Fruit fly (Drosophila melanogaster) whole organism, wandering third instar larva: Measurements from ENCODE around the gene by.
A peak's percentile ranks its signal among the peaks of the same experiment; 100 is the strongest.

ENCODE experiments used
- Abd-B ChIP-seq: fragments of >200 bp; optimal IDR thresholded peaks from 2 replicates; lab custom pipeline; 2017; ENCODE audit warnings: missing biosample characterization, missing genetic modification characterization
- Hr78 ChIP-seq: fragments of >200 bp; optimal IDR thresholded peaks from 2 replicates; lab custom pipeline; 2017; ENCODE audit warnings: missing biosample characterization, missing genetic modification characterization
- Hr83 ChIP-seq: fragments of 200-300 bp; sonication (Bioruptor generic); optimal IDR thresholded peaks from 2 replicates; lab custom pipeline; 2016; ENCODE audit warnings: missing biosample characterization, mild to moderate bottlenecking, missing genetic modification characterization, moderate library complexity; ENCODE audit not compliant: poor library complexity, severe bottlenecking
- OdsH ChIP-seq: fragments of 200-800 bp; sonication (Bioruptor generic); optimal IDR thresholded peaks from 2 replicates; lab custom pipeline; 2016; ENCODE audit warnings: missing biosample characterization, mild to moderate bottlenecking, missing genetic modification characterization
- Vsx2 ChIP-seq: fragments of 200-300, 225-300 bp; sonication (Bioruptor generic); optimal IDR thresholded peaks from 2 replicates; lab custom pipeline; 2018; ENCODE audit warnings: missing biosample characterization, missing genetic modification characterization; ENCODE audit not compliant: partially characterized antibody
- br ChIP-seq: fragments of 200-800 bp; sonication (Bioruptor generic); optimal IDR thresholded peaks from 2 replicates; lab custom pipeline; 2016; ENCODE audit warnings: missing biosample characterization, missing genetic modification characterization
- dl ChIP-seq, 2 experiments: fragments of 175-275, 200-275 bp in 1 of 2; fragments of 200-275 bp in 1 of 2; sonication (Bioruptor generic); optimal IDR thresholded peaks; lab custom pipeline; 2018; ENCODE audit warnings: mild to moderate bottlenecking in 2 of 2, missing biosample characterization in 2 of 2, missing genetic modification characterization in 2 of 2, moderate library complexity in 2 of 2; ENCODE audit not compliant: partially characterized antibody in 2 of 2, insufficient read depth in 1 of 2
- fru ChIP-seq: fragments of 200-800 bp; sonication (Bioruptor generic); optimal IDR thresholded peaks from 3 replicates; lab custom pipeline; 2016; ENCODE audit warnings: missing biosample characterization, mild to moderate bottlenecking, missing genetic modification characterization
- h ChIP-seq: fragments of 200-800 bp; sonication (Bioruptor generic); optimal IDR thresholded peaks from 3 replicates; lab custom pipeline; 2016; ENCODE audit warnings: missing biosample characterization, mild to moderate bottlenecking, missing genetic modification characterization
- lola ChIP-seq: fragments of >200 bp; optimal IDR thresholded peaks from 2 replicates; lab custom pipeline; 2017; ENCODE audit warnings: missing biosample characterization, missing genetic modification characterization
- pan ChIP-seq: fragments of >200 bp; optimal IDR thresholded peaks from 2 replicates; lab custom pipeline; 2017
- rgr ChIP-seq: fragments of 200-800 bp; sonication (Bioruptor generic); optimal IDR thresholded peaks from 3 replicates; lab custom pipeline; 2016; ENCODE audit warnings: missing biosample characterization, mild to moderate bottlenecking, missing genetic modification characterization

DNA sequence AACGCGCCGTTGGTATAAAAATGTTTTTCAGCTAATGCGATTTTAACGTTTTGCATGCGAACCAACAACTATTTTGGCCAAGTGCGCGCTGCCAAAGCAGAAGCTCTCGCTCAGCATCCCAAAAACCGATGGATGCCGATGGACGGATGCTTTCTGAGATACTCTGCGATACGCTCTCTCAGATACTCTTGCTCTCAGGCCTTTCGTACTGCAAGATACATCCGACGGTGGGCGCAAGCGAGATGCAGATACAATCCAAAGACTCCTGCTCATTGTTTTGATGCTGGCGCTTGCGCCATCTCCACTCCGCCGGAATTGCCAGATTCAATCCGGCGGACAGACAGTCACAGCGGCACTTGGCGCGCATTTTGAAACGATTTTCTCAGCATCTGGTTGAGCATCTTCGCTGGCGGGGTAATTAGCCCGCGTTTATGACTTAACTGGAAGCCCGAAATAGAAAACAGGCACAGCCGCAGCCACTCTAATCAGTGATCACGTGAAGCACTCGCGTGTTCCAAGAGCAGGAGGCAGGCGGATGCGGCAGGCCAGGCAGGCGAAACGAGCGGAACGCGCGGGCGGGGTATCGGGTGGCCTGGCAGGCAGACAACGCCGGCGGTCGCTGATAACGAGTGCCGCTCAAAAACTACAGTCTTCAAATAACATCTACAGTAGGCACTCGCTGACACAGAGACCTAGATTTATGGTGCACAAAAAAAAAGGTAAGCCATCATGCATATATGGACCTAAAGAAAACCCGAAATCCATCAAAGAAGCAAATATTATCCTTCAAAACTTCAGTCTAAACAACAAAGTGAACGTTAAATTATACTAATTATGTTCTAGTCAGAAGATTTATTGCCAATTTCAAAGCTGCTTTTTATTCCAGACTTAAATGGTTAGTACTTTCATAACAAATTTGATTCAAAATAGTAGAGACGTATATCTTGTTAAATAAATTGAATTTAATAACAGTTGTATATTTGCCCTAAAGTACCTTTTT lies 38.9 kb downstream of the by start, which contains the start of gene CG16779:
- TF ChIP-seq OdsH (GFP tag; lab: Kevin White, UChicago): no peak
- no peak for TF ChIP-seq Abd-B
- TF ChIP-seq pan (lab: Kevin White, UChicago): no peak
- no peak for TF ChIP-seq Hr78
- no peak for TF ChIP-seq lola (GFP tag; lab: Kevin White, UChicago)
- no peak for TF ChIP-seq rgr (GFP tag; lab: Kevin White, UChicago)
- TF ChIP-seq br (GFP tag; lab: Kevin White, UChicago): peak; percentile 9
- TF ChIP-seq dl (GFP tag; optimal IDR thresholded peaks at IDR 0.05; lab: Kevin White, UChicago; ENCODE audit: insufficient read depth in 1 of 2, partially characterized antibody in 2 of 2): peak in 1 of 2 experiments; percentile 46
- TF ChIP-seq fru (GFP tag; lab: Kevin White, UChicago): peak; percentile 7
- peak; percentile 13 for TF ChIP-seq Vsx2 (GFP tag; lab: Kevin White, UChicago)
- no peak for TF ChIP-seq h (GFP tag; lab: Kevin White, UChicago)
- no peak for TF ChIP-seq Hr83
